Worm (Caenorhabditis elegans): ENCODE results near the gene ulp-3.

DNA sequence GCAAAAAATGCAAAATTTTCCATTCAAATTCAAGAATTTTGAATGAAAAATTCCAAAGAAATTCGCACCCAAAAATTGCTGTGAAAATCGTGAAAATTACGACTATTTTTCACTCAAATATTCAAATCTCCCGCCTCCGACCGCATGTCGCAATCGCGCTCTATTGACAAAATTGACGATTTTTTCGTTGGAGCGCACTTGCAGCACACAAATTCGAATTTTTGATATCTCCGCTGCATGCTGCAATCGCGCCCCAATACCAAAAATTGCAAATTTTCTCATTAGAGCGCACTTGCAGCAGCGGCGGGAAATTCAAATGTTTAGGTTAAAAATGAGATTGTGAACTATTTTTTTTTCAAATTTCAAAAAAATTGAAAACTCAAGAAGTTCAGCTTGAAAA lies 34.3 kb downstream of the ulp-3 start:
- TF ChIP-seq F13H6.1 (tag; optimal IDR thresholded peaks at IDR 0.05) (no peak), ama-1 (optimal IDR thresholded peaks at IDR 0.05) (no peak), elt-3 (tag; optimal IDR thresholded peaks at IDR 0.05) (no peak), nhr-12 (tag; optimal IDR thresholded peaks at IDR 0.05) (no peak)

All from whole organism, L2 larva.